Fruit fly (Drosophila melanogaster) whole organism, prepupa: ENCODE results near the gene gry.

ENCODE experiments used
- Blimp-1 ChIP-seq: fragments of 200-800 bp; sonication (Bioruptor generic); optimal IDR thresholded peaks from 3 replicates; lab custom pipeline; 2017; ENCODE audit warnings: missing biosample characterization, missing genetic modification characterization, mild to moderate bottlenecking, moderate library complexity, missing genetic modification reagents
- CG6808 ChIP-seq: fragments of 200-800 bp; sonication (Bioruptor generic); optimal IDR thresholded peaks from 3 replicates; lab custom pipeline; 2017; ENCODE audit warnings: missing biosample characterization, missing genetic modification characterization, mild to moderate bottlenecking, moderate library complexity, missing genetic modification reagents
- CG9139 ChIP-seq: fragments of 200-800 bp; sonication (Bioruptor generic); optimal IDR thresholded peaks from 3 replicates; lab custom pipeline; 2017; ENCODE audit warnings: missing biosample characterization, mild to moderate bottlenecking, missing genetic modification characterization
- Hr39 ChIP-seq: fragments of 200-800 bp; sonication (Bioruptor generic); optimal IDR thresholded peaks from 2 replicates; lab custom pipeline; 2016; ENCODE audit warnings: missing biosample characterization, missing genetic modification characterization
- dac ChIP-seq: fragments of 200-800 bp; sonication (Bioruptor generic); optimal IDR thresholded peaks from 2 replicates; lab custom pipeline; 2017; ENCODE audit warnings: missing biosample characterization, mild to moderate bottlenecking, missing genetic modification characterization
- lz ChIP-seq: fragments of 200-800 bp; sonication (Bioruptor generic); optimal IDR thresholded peaks from 3 replicates; lab custom pipeline; 2016; ENCODE audit warnings: missing biosample characterization, missing genetic modification characterization
- pdm3 ChIP-seq: fragments of 200-800 bp; sonication (Bioruptor generic); optimal IDR thresholded peaks from 3 replicates; lab custom pipeline; 2016; ENCODE audit warnings: missing biosample characterization, missing genetic modification characterization

dm6 chr3L:3186364-3186763, 12.5 kb upstream of the gry start, which contains the start of gene CG32284:
- TF ChIP-seq Hr39 (GFP tag; lab: Kevin White, UChicago) (no peak), pdm3 (GFP tag; lab: Kevin White, UChicago) (no peak), CG6808 (GFP tag; lab: Kevin White, UChicago) (no peak), Blimp-1 (GFP tag; lab: Kevin White, UChicago) (no peak), CG9139 (GFP tag; lab: Kevin White, UChicago) (no peak), lz (GFP tag; lab: Kevin White, UChicago) (no peak), dac (GFP tag; lab: Kevin White, UChicago) (no peak)
